Fruit fly (Drosophila melanogaster) whole organism, embryonic: ENCODE measurements around the gene twe.

Experiments used
- Awh ChIP-seq: fragments of 200-800 bp; sonication (Bioruptor generic); IDR thresholded peaks from 2 replicates; pipeline ENCODE4, ENCODE4 v1.3.6; 2022; ENCODE audit warnings: missing biosample characterization, missing genetic modification characterization
- BtbVII ChIP-seq: fragments of 200-800 bp; sonication (Bioruptor generic); optimal IDR thresholded peaks from 3 replicates; lab custom pipeline; 2017; ENCODE audit warnings: missing biosample characterization, mild to moderate bottlenecking, missing genetic modification characterization
- CG10147 ChIP-seq: fragments of 200-800 bp; sonication (Bioruptor generic); optimal IDR thresholded peaks from 2 replicates; lab custom pipeline; 2019; ENCODE audit warnings: missing biosample characterization, mild to moderate bottlenecking, missing genetic modification characterization, moderate library complexity
- CG10462 ChIP-seq: fragments of 200-800 bp; sonication (Bioruptor generic); optimal IDR thresholded peaks from 2 replicates; lab custom pipeline; 2016; ENCODE audit warnings: missing biosample characterization, missing genetic modification characterization
- CG12219 ChIP-seq: fragments of 200-800 bp; sonication (Bioruptor generic); optimal IDR thresholded peaks from 3 replicates; lab custom pipeline; 2018; ENCODE audit warnings: missing biosample characterization, mild to moderate bottlenecking, missing genetic modification characterization
- CG12769 ChIP-seq: fragments of 200-800 bp; sonication (Bioruptor generic); optimal IDR thresholded peaks from 2 replicates; lab custom pipeline; 2019; ENCODE audit warnings: missing biosample characterization, mild to moderate bottlenecking, missing genetic modification characterization, moderate library complexity
- CG14050 ChIP-seq: fragments of 200-800 bp; sonication (Bioruptor generic); IDR thresholded peaks from 3 replicates; pipeline ENCODE4 v1.3.6; 2022; ENCODE audit warnings: missing biosample characterization, missing genetic modification characterization
- CG15011 ChIP-seq: fragments of 200-800 bp; sonication (Bioruptor generic); optimal IDR thresholded peaks from 3 replicates; lab custom pipeline; 2018; ENCODE audit warnings: missing biosample characterization, mild to moderate bottlenecking, missing genetic modification characterization
- CG15696 ChIP-seq: fragments of 200-800 bp; sonication (Bioruptor generic); optimal IDR thresholded peaks from 2 replicates; lab custom pipeline; 2019; ENCODE audit warnings: missing biosample characterization, mild to moderate bottlenecking, missing genetic modification characterization, moderate library complexity
- CG17612 ChIP-seq: fragments of 200-800 bp; sonication (Bioruptor generic); IDR thresholded peaks from 2 replicates; pipeline ENCODE4 v1.3.6; 2022; ENCODE audit warnings: missing biosample characterization, missing genetic modification characterization
- CG2129 ChIP-seq: fragments of 200-800 bp; sonication (Bioruptor generic); IDR thresholded peaks from 2 replicates; pipeline ENCODE4 v1.3.6; 2022; ENCODE audit warnings: missing biosample characterization, missing genetic modification characterization; ENCODE audit not compliant: partially characterized antibody
- CG2875 ChIP-seq: fragments of 200-800 bp; sonication (Bioruptor generic); optimal IDR thresholded peaks from 2 replicates; lab custom pipeline; 2017; ENCODE audit warnings: missing biosample characterization, mild to moderate bottlenecking, missing genetic modification characterization, missing genetic modification reagents
- CG3995 ChIP-seq: fragments of 200-800 bp; sonication (Bioruptor generic); optimal IDR thresholded peaks from 3 replicates; lab custom pipeline; 2016; ENCODE audit warnings: missing biosample characterization, missing genetic modification characterization
- CG4360 ChIP-seq: fragments of 200-800 bp; sonication (Bioruptor generic); IDR thresholded peaks from 2 replicates; pipeline ENCODE4 v1.3.6; 2022; ENCODE audit warnings: missing biosample characterization, missing genetic modification characterization
- CG4404 ChIP-seq: fragments of 200-800 bp; sonication (Bioruptor generic); IDR thresholded peaks from 2 replicates; pipeline ENCODE4 v1.3.6; 2022; ENCODE audit warnings: missing biosample characterization, missing genetic modification characterization
- CG5180 ChIP-seq: fragments of 200-800 bp; sonication (Bioruptor generic); optimal IDR thresholded peaks from 3 replicates; lab custom pipeline; 2017; ENCODE audit warnings: missing biosample characterization, missing genetic modification characterization, mild to moderate bottlenecking, moderate library complexity, missing genetic modification reagents
- CG6813 ChIP-seq: fragments of 200-800 bp; sonication (Bioruptor generic); optimal IDR thresholded peaks from 2 replicates; lab custom pipeline; 2017; ENCODE audit warnings: missing biosample characterization, missing genetic modification characterization, mild to moderate bottlenecking, moderate library complexity, missing genetic modification reagents
- CTCF ChIP-seq: fragments of 200-800 bp; sonication (Bioruptor generic); optimal IDR thresholded peaks from 2 replicates; lab custom pipeline; 2017; ENCODE audit warnings: missing biosample characterization, mild to moderate bottlenecking, missing genetic modification characterization, moderate library complexity
- Dbx ChIP-seq: fragments of 200-800 bp; sonication (Bioruptor generic); IDR thresholded peaks from 3 replicates; pipeline ENCODE4 v1.3.6; 2022; ENCODE audit warnings: missing biosample characterization, missing genetic modification characterization
- Dfd ChIP-seq, 2 experiments: fragments of >200 bp; optimal IDR thresholded peaks; 2 replicates each; lab custom pipeline; 2017; ENCODE audit warnings: missing biosample characterization in 2 of 2, missing genetic modification characterization in 2 of 2
- Doc3 ChIP-seq: fragments of 200-800 bp; sonication (Bioruptor generic); IDR thresholded peaks from 3 replicates; pipeline ENCODE4 v1.3.6; 2022; ENCODE audit warnings: missing biosample characterization, missing genetic modification characterization; ENCODE audit not compliant: partially characterized antibody
- Dp ChIP-seq: fragments of 200-800 bp; sonication (Bioruptor generic); optimal IDR thresholded peaks from 2 replicates; lab custom pipeline; 2018; ENCODE audit warnings: missing biosample characterization, mild to moderate bottlenecking, missing genetic modification characterization, moderate library complexity
- GATAe ChIP-seq: fragments of 200-800 bp; sonication (Bioruptor generic); conservative IDR thresholded peaks from 2 replicates; pipeline ENCODE4 v1.3.6; 2022; ENCODE audit warnings: missing biosample characterization, missing genetic modification characterization
- HmgD ChIP-seq: fragments of 200-800 bp; sonication (Bioruptor generic); optimal IDR thresholded peaks from 3 replicates; lab custom pipeline; 2016; ENCODE audit warnings: missing biosample characterization, missing genetic modification characterization
- Mad ChIP-seq: fragments of 200-800 bp; sonication (Bioruptor generic); optimal IDR thresholded peaks from 2 replicates; lab custom pipeline; 2016; ENCODE audit warnings: missing biosample characterization, missing genetic modification characterization
- Myb ChIP-seq: fragments of 200-800 bp; sonication (Bioruptor generic); optimal IDR thresholded peaks from 2 replicates; lab custom pipeline; 2016; ENCODE audit warnings: missing biosample characterization, missing genetic modification characterization
- Ptx1 ChIP-seq: fragments of 200-800 bp; sonication (Bioruptor generic); IDR thresholded peaks from 2 replicates; pipeline ENCODE4 v1.3.6; 2022; ENCODE audit warnings: missing biosample characterization, missing genetic modification characterization
- Rfx ChIP-seq: fragments of 200-800 bp; sonication (Bioruptor generic); IDR thresholded peaks from 2 replicates; pipeline ENCODE4 v1.3.6; 2022; ENCODE audit warnings: missing biosample characterization, missing genetic modification characterization
- aop ChIP-seq: fragments of 200-800 bp; sonication (Bioruptor generic); IDR thresholded peaks from 2 replicates; pipeline ENCODE4 v1.3.6; 2022; ENCODE audit warnings: missing biosample characterization, missing genetic modification characterization
- ap ChIP-seq: fragments of 200-800 bp; sonication (Bioruptor generic); IDR thresholded peaks from 2 replicates; pipeline ENCODE4 v1.3.6; 2022; ENCODE audit warnings: missing biosample characterization, missing genetic modification characterization
- chinmo ChIP-seq: fragments of 200-800 bp; sonication (Bioruptor generic); IDR thresholded peaks from 4 replicates; pipeline ENCODE4 v1.3.6; 2022; ENCODE audit warnings: missing biosample characterization, missing genetic modification characterization; ENCODE audit not compliant: partially characterized antibody
- chn ChIP-seq: fragments of 200-800 bp; sonication (Bioruptor generic); optimal IDR thresholded peaks from 2 replicates; lab custom pipeline; 2016; ENCODE audit warnings: missing biosample characterization, missing genetic modification characterization
- corto ChIP-seq: fragments of 200-800 bp; sonication (Bioruptor generic); optimal IDR thresholded peaks from 2 replicates; lab custom pipeline; 2016; ENCODE audit warnings: missing biosample characterization, mild to moderate bottlenecking, missing genetic modification characterization, moderate library complexity
- da ChIP-seq: fragments of 200-800 bp; sonication (Bioruptor generic); optimal IDR thresholded peaks from 2 replicates; lab custom pipeline; 2016; ENCODE audit warnings: missing biosample characterization, missing genetic modification characterization
- ewg ChIP-seq: fragments of 200-800 bp; sonication (Bioruptor generic); optimal IDR thresholded peaks from 3 replicates; lab custom pipeline; 2017; ENCODE audit warnings: mild to moderate bottlenecking, missing biosample characterization, missing genetic modification reagents, missing genetic modification characterization
- eyg ChIP-seq: fragments of 200-800 bp; sonication (Bioruptor generic); optimal IDR thresholded peaks from 3 replicates; lab custom pipeline; 2016; ENCODE audit warnings: missing biosample characterization, missing genetic modification characterization
- fd64A ChIP-seq: fragments of 200-800 bp; sonication (Bioruptor generic); optimal IDR thresholded peaks from 3 replicates; lab custom pipeline; 2018; ENCODE audit warnings: missing biosample characterization, mild to moderate bottlenecking, missing genetic modification characterization
- grau ChIP-seq: fragments of 200-800 bp; optimal IDR thresholded peaks from 3 replicates; lab custom pipeline; 2019; ENCODE audit warnings: missing biosample characterization, mild to moderate bottlenecking, missing genetic modification characterization, moderate library complexity
- hbn ChIP-seq: fragments of 200-800 bp; sonication (Bioruptor generic); IDR thresholded peaks from 2 replicates; pipeline ENCODE4 v1.3.6; 2022; ENCODE audit warnings: missing biosample characterization, missing genetic modification characterization; ENCODE audit not compliant: partially characterized antibody
- knrl ChIP-seq: fragments of 200-800 bp; sonication (Bioruptor generic); IDR thresholded peaks from 3 replicates; pipeline ENCODE4 v1.3.6; 2022; ENCODE audit warnings: missing biosample characterization, missing genetic modification characterization; ENCODE audit not compliant: partially characterized antibody
- mld ChIP-seq: fragments of 200-800 bp; sonication (Bioruptor generic); IDR thresholded peaks from 3 replicates; pipeline ENCODE4 v1.3.6; 2022; ENCODE audit warnings: missing biosample characterization, missing genetic modification characterization; ENCODE audit not compliant: partially characterized antibody
- oc ChIP-seq: fragments of 200-800 bp; sonication (Bioruptor generic); optimal IDR thresholded peaks from 2 replicates; lab custom pipeline; 2018; ENCODE audit warnings: missing biosample characterization, mild to moderate bottlenecking, missing genetic modification characterization, moderate library complexity
- odd ChIP-seq: fragments of 200-800 bp; sonication (Bioruptor generic); optimal IDR thresholded peaks from 2 replicates; lab custom pipeline; 2017; ENCODE audit warnings: missing biosample characterization, mild to moderate bottlenecking, missing genetic modification characterization
- otp ChIP-seq: fragments of 200-800 bp; sonication (Bioruptor generic); IDR thresholded peaks from 3 replicates; pipeline ENCODE4, ENCODE4 v1.3.6; 2022; ENCODE audit warnings: missing biosample characterization, missing genetic modification characterization
- prd ChIP-seq, 3 experiments: fragments of >200 bp in 2 of 3; fragments of 200-800 bp in 1 of 3; sonication (Bioruptor generic) in 1 of 3; optimal IDR thresholded peaks in 2 of 3; IDR thresholded peaks in 1 of 3; 2 replicates in 2 of 3; 3 replicates in 1 of 3; pipeline versions ENCODE4 v1.3.6 to Lab custom; 2017 to 2022; ENCODE audit warnings: missing biosample characterization in 1 of 3, missing genetic modification characterization in 1 of 3
- slbo ChIP-seq: fragments of 200-800 bp; sonication (Bioruptor generic); IDR thresholded peaks from 2 replicates; pipeline ENCODE4 v1.3.6; 2022; ENCODE audit warnings: missing biosample characterization, missing genetic modification characterization
- tgo ChIP-seq: fragments of 200-800 bp; sonication (Bioruptor generic); IDR thresholded peaks from 3 replicates; pipeline ENCODE4 v1.3.6; 2022; ENCODE audit warnings: missing biosample characterization, missing genetic modification characterization
- wor ChIP-seq: fragments of 200-800 bp; sonication (Bioruptor generic); IDR thresholded peaks from 2 replicates; pipeline ENCODE4 v1.3.6; 2022; ENCODE audit warnings: missing biosample characterization, missing genetic modification characterization

Gene twe

dm6 chr2L:16257227-16258071 is 4.2 kb downstream of the twe start, which contains the start of the genes PRL-1 and EndoGI (continued):
- TF ChIP-seq ap (GFP tag; lab: Robert Waterston, UW) (peak; percentile 72), CG10147 (GFP tag; lab: Kevin White, UChicago) (peak; percentile 80), CG12219 (GFP tag; lab: Kevin White, UChicago) (no peak), aop (GFP tag; lab: Robert Waterston, UW) (no peak), CG14050 (GFP tag; lab: Robert Waterston, UW) (peak; percentile 43; the same call in 1 of the 3 replicates), fd64A (no peak), eyg (no peak), CG2129 (GFP tag; lab: Robert Waterston, UW) (peak; percentile 95), Dbx (GFP tag; lab: Robert Waterston, UW) (peak; percentile 71; the same call in 1 of the 3 replicates), ewg (peak; percentile 33), CG15696 (tag; lab: Kevin White, UChicago) (peak; percentile 60), Mad (GFP tag; lab: Kevin White, UChicago) (peak; percentile 29), prd (optimal IDR thresholded peaks at IDR 0.05; lab: Kevin White, UChicago) (no peak), prd (GFP tag; IDR thresholded peaks at IDR 0.05; lab: Robert Waterston, UW) (peak; percentile 65; the same call in 1 of the 3 replicates), otp (GFP tag; lab: Robert Waterston, UW) (no peak; the same call in 1 of the 3 replicates), da (GFP tag; lab: Kevin White, UChicago) (no peak), corto (GFP tag; lab: Kevin White, UChicago) (no peak), CG2875 (GFP tag; lab: Kevin White, UChicago) (peak; percentile 47), chn (GFP tag; lab: Kevin White, UChicago) (peak; percentile 14), Ptx1 (peak; percentile 77), CG4404 (GFP tag; lab: Robert Waterston, UW) (no peak), grau (tag; lab: Kevin White, UChicago) (peak; percentile 87), Myb (peak; percentile 41), chinmo (peak; percentile 99), CG12769 (tag; lab: Kevin White, UChicago) (no peak), Dp (GFP tag; lab: Kevin White, UChicago) (peak; percentile 48), CG6813 (GFP tag; lab: Kevin White, UChicago) (peak; percentile 54), Doc3 (GFP tag; lab: Robert Waterston, UW) (peak; percentile 97), HmgD (GFP tag; lab: Kevin White, UChicago) (no peak), BtbVII (peak; percentile 56), hbn (GFP tag; lab: Robert Waterston, UW) (peak; percentile 98), CG3995 (GFP tag; lab: Kevin White, UChicago) (peak; percentile 72), CG10462 (peak; percentile 19), GATAe (GFP tag; lab: Robert Waterston, UW) (0 out of 2 replicates have a peak, but pooled peaks have one; percentile 12), Dfd (GFP tag; optimal IDR thresholded peaks at IDR 0.05; lab: Kevin White, UChicago) (no peak), oc (tag; lab: Kevin White, UChicago) (peak; percentile 67), Rfx (GFP tag; lab: Robert Waterston, UW) (peak; percentile 76), CG4360 (peak; percentile 39; the same call in 1 of the 2 replicates), CG5180 (peak; percentile 29), mld (GFP tag; lab: Robert Waterston, UW) (peak; percentile 99), slbo (GFP tag; lab: Robert Waterston, UW) (peak; percentile 81), Awh (GFP tag; lab: Robert Waterston, UW) (peak; percentile 88), wor (GFP tag; lab: Robert Waterston, UW) (no peak), CTCF (GFP tag; lab: Kevin White, UChicago) (no peak), tgo (GFP tag; lab: Robert Waterston, UW) (peak; percentile 74), CG17612 (GFP tag; lab: Robert Waterston, UW) (no peak), knrl (GFP tag; lab: Robert Waterston, UW) (peak; percentile 99), CG15011 (GFP tag; lab: Kevin White, UChicago) (no peak), odd (GFP tag; lab: Kevin White, UChicago) (peak; percentile 59)
